Worm (Caenorhabditis elegans): Measurements from ENCODE around the gene dyrb-1.

The dyrb-1 gene

ce11 chrII:9063350-9063749 is 43.6 kb downstream of the dyrb-1 start:
- no peak for TF ChIP-seq ceh-30 (tag; optimal IDR thresholded peaks at IDR 0.05)
- TF ChIP-seq unc-3 (GFP tag; conservative IDR thresholded peaks at IDR 0.05), result no peak
- no peak for TF ChIP-seq unc-3 (tag; optimal IDR thresholded peaks at IDR 0.05)
- peak; percentile 23 for TF ChIP-seq pax-1 (tag; optimal IDR thresholded peaks at IDR 0.05)
- no peak for TF ChIP-seq ets-4 (tag; optimal IDR thresholded peaks at IDR 0.05)
- TF ChIP-seq ahr-1 (tag; optimal IDR thresholded peaks at IDR 0.05), result no peak
- peak; percentile 59 for TF ChIP-seq ref-2 (tag; optimal IDR thresholded peaks at IDR 0.05)
- no peak for TF ChIP-seq hlh-13 (GFP tag; optimal IDR thresholded peaks at IDR 0.05)
- no peak for TF ChIP-seq ceh-31 (tag; optimal IDR thresholded peaks at IDR 0.05)
- no peak for TF ChIP-seq unc-55 (GFP tag; optimal IDR thresholded peaks at IDR 0.05)

- TF ChIP-seq dmd-4 (tag; optimal IDR thresholded peaks at IDR 0.05; ENCODE audit: borderline replicate concordance), result no peak
- no peak for TF ChIP-seq madf-2 (tag; optimal IDR thresholded peaks at IDR 0.05)
- no peak for TF ChIP-seq fax-1 (tag; optimal IDR thresholded peaks at IDR 0.05)
Measured at ce11 chrII:9062261-9062948, 44.5 kb downstream of the dyrb-1 start.

- TF ChIP-seq unc-42 (tag; optimal IDR thresholded peaks at IDR 0.05), result peak; percentile 60
- TF ChIP-seq dmd-4 (tag; optimal IDR thresholded peaks at IDR 0.05; ENCODE audit: borderline replicate concordance), result no peak
- peak; percentile 9 for TF ChIP-seq unc-55 (GFP tag; optimal IDR thresholded peaks at IDR 0.05)
- no peak for TF ChIP-seq npax-4 (tag; optimal IDR thresholded peaks at IDR 0.05)
- peak; percentile 14 for TF ChIP-seq T23F11.4 (GFP tag; optimal IDR thresholded peaks at IDR 0.05)
- TF ChIP-seq ceh-45 (GFP tag; IDR thresholded peaks at IDR 0.05), result no peak
- no peak for TF ChIP-seq ceh-24 (tag; optimal IDR thresholded peaks at IDR 0.05)
- no peak for TF ChIP-seq sox-4 (tag; optimal IDR thresholded peaks at IDR 0.05)
- peak; percentile 14 for TF ChIP-seq ceh-2 (tag; optimal IDR thresholded peaks at IDR 0.05)
- no peak for TF ChIP-seq lim-6 (tag; optimal IDR thresholded peaks at IDR 0.05)
- TF ChIP-seq pqm-1 (tag; optimal IDR thresholded peaks at IDR 0.05), result peak; percentile 25
- TF ChIP-seq hlh-13 (GFP tag; optimal IDR thresholded peaks at IDR 0.05), result no peak
- no peak for TF ChIP-seq sox-2 (GFP tag; IDR thresholded peaks at IDR 0.05)
- TF ChIP-seq ceh-18 (tag; optimal IDR thresholded peaks at IDR 0.05), result peak; percentile 71
- no peak for TF ChIP-seq F13H6.1 (tag; optimal IDR thresholded peaks at IDR 0.05)
- TF ChIP-seq pros-1 (tag; optimal IDR thresholded peaks at IDR 0.05), result no peak
- no peak for TF ChIP-seq ahr-1 (tag; optimal IDR thresholded peaks at IDR 0.05)
- TF ChIP-seq elt-4 (tag; optimal IDR thresholded peaks at IDR 0.05), result no peak
- no peak for TF ChIP-seq ets-4 (tag; optimal IDR thresholded peaks at IDR 0.05)
- TF ChIP-seq ceh-22 (tag; optimal IDR thresholded peaks at IDR 0.05), result no peak
- peak; percentile 4 for TF ChIP-seq ttx-3 (tag; optimal IDR thresholded peaks at IDR 0.05)
- TF ChIP-seq ceh-48 (tag; optimal IDR thresholded peaks at IDR 0.05), result no peak
- peak; percentile 17 for TF ChIP-seq elt-2 (tag; optimal IDR thresholded peaks at IDR 0.05)
- TF ChIP-seq mec-3 (tag; optimal IDR thresholded peaks at IDR 0.05; ENCODE audit: borderline replicate concordance), result no peak
- no peak for TF ChIP-seq ceh-30 (tag; optimal IDR thresholded peaks at IDR 0.05)
- peak; percentile 22 for TF ChIP-seq unc-86 (tag; optimal IDR thresholded peaks at IDR 0.05)
- no peak for TF ChIP-seq ama-1 (optimal IDR thresholded peaks at IDR 0.05)
- TF ChIP-seq C08G9.2 (tag; optimal IDR thresholded peaks at IDR 0.05), result no peak
- TF ChIP-seq sdc-2 (tag; optimal IDR thresholded peaks at IDR 0.05), result peak; percentile 38
- TF ChIP-seq C38D4.7 (GFP tag; optimal IDR thresholded peaks at IDR 0.05), result no peak
- TF ChIP-seq madf-2 (tag; optimal IDR thresholded peaks at IDR 0.05), result no peak
- no peak for TF ChIP-seq nhr-232 (tag; optimal IDR thresholded peaks at IDR 0.05)
- TF ChIP-seq hlh-8 (tag; optimal IDR thresholded peaks at IDR 0.05), result peak; percentile 22
- no peak for TF ChIP-seq dve-1 (tag; optimal IDR thresholded peaks at IDR 0.05)
- peak; percentile 74 for TF ChIP-seq ceh-34 (tag; optimal IDR thresholded peaks at IDR 0.05)
- TF ChIP-seq ref-2 (tag; optimal IDR thresholded peaks at IDR 0.05), result no peak
- peak; percentile 58 for TF ChIP-seq tbx-2 (tag; optimal IDR thresholded peaks at IDR 0.05)
- no peak for TF ChIP-seq odd-2 (tag; optimal IDR thresholded peaks at IDR 0.05)
- peak; percentile 24 for TF ChIP-seq ceh-14 (tag; optimal IDR thresholded peaks at IDR 0.05)
- TF ChIP-seq hlh-6 (tag; optimal IDR thresholded peaks at IDR 0.05), result peak; percentile 3
- no peak for TF ChIP-seq pha-4 (tag; optimal IDR thresholded peaks at IDR 0.05)
- peak; percentile 1 for TF ChIP-seq K09A11.1 (tag; optimal IDR thresholded peaks at IDR 0.05; ENCODE audit: insufficient read depth)
Measured at ce11 chrII:9061557-9062183, 45.3 kb downstream of the dyrb-1 start.
